Fruit fly (Drosophila melanogaster): ENCODE results near the gene CG32196.

dm6 chr3L:18439809-18440256 lies 21.0 kb downstream of the CG32196 start, which contains the start of gene skl:
- TF ChIP-seq usp (GFP tag; optimal IDR thresholded peaks at IDR 0.05) (no peak), psq (optimal IDR thresholded peaks at IDR 0.05) (no peak), EcR (GFP tag; optimal IDR thresholded peaks at IDR 0.05) (no peak), Dll (optimal IDR thresholded peaks at IDR 0.05) (no peak)
